Fruit fly (Drosophila melanogaster): Measurements from ENCODE around the gene HP1D3csd.

HP1D3csd gene

DNA sequence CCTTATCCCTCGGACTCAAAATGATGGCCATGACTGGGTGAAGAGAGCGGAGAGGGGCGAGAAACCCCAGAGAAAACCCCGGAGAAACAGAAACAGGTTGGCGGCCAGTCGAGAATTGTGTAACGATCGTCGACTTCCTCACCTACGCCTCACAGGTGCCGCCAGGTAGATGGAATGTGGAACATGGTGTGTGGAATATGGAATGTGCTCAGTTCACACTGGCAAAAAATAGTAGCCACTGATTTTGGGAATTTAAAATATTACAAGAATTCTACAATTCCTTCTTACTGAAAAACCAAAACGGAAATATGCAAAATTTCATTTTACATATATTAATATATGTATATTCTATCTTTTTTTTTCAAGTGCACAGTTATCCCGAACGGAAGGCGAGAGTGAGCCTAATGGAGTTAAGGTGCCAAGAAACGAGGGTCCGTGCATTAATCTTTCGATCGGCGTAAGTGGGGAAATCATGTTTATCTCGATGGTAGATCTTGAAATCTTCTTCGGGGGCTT, 34.0 kb upstream of the HP1D3csd start (continued):
- TF ChIP-seq vfl (GFP tag; optimal IDR thresholded peaks at IDR 0.05): peak; percentile 47
- no peak for TF ChIP-seq CHES-1-like (GFP tag; optimal IDR thresholded peaks at IDR 0.05)
- TF ChIP-seq Hsf (GFP tag; optimal IDR thresholded peaks at IDR 0.05): peak; percentile 54
- peak; percentile 15 for TF ChIP-seq CG8944 (GFP tag; optimal IDR thresholded peaks at IDR 0.05)
- no peak for TF ChIP-seq CG7963 (GFP tag; IDR thresholded peaks at IDR 0.05; ENCODE audit: partially characterized antibody)
- peak; percentile 68 for TF ChIP-seq NFAT (GFP tag; IDR thresholded peaks at IDR 0.05)
- peak; percentile 79 for TF ChIP-seq CG11247 (GFP tag; IDR thresholded peaks at IDR 0.05)
- TF ChIP-seq CG14050 (GFP tag; IDR thresholded peaks at IDR 0.05): peak; percentile 27; the same call in 1 of the 3 replicates
- TF ChIP-seq sna (GFP tag; IDR thresholded peaks at IDR 0.05; ENCODE audit: partially characterized antibody): no peak
- TF ChIP-seq Abd-B (GFP tag; optimal IDR thresholded peaks at IDR 0.05): peak; percentile 73
- peak; percentile 75 for TF ChIP-seq B-H1 (GFP tag; IDR thresholded peaks at IDR 0.05)
- TF ChIP-seq pb (GFP tag; optimal IDR thresholded peaks at IDR 0.05): no peak
- TF ChIP-seq dysf (GFP tag; IDR thresholded peaks at IDR 0.05): peak; percentile 82
- peak; percentile 35; the same call in 1 of the 2 replicates for TF ChIP-seq GATAe (GFP tag; conservative IDR thresholded peaks at IDR 0.05)
- no peak for TF ChIP-seq CG1832 (GFP tag; optimal IDR thresholded peaks at IDR 0.05)
- TF ChIP-seq p53 (GFP tag; optimal IDR thresholded peaks at IDR 0.05): no peak
- TF ChIP-seq TFAM (GFP tag; optimal IDR thresholded peaks at IDR 0.05): peak; percentile 50
- peak; percentile 85 for TF ChIP-seq D19A (tag; optimal IDR thresholded peaks at IDR 0.05)
- TF ChIP-seq CG4424 (GFP tag; optimal IDR thresholded peaks at IDR 0.05): peak; percentile 86
- TF ChIP-seq tll (GFP tag; optimal IDR thresholded peaks at IDR 0.05): no peak
- TF ChIP-seq tap (tag; optimal IDR thresholded peaks at IDR 0.05): peak; percentile 73
- TF ChIP-seq Eip74EF (GFP tag; optimal IDR thresholded peaks at IDR 0.05): peak in 1 of 2 experiments; percentile 68
- TF ChIP-seq CG12391 (tag; optimal IDR thresholded peaks at IDR 0.05): peak; percentile 89
- TF ChIP-seq E2f2 (GFP tag; IDR thresholded peaks at IDR 0.05): peak; percentile 38; the same call in 1 of the 2 replicates
- TF ChIP-seq CG2202 (tag; optimal IDR thresholded peaks at IDR 0.05): peak; percentile 90
- TF ChIP-seq Mad (GFP tag; optimal IDR thresholded peaks at IDR 0.05): peak; percentile 46
- peak; percentile 73 for TF ChIP-seq CG17359 (tag; optimal IDR thresholded peaks at IDR 0.05)
- peak; percentile 70 for TF ChIP-seq Ada2b (GFP tag; IDR thresholded peaks at IDR 0.05)
- TF ChIP-seq CG10979 (tag; optimal IDR thresholded peaks at IDR 0.05): peak; percentile 93
- peak; percentile 60 for TF ChIP-seq CG11085 (GFP tag; IDR thresholded peaks at IDR 0.05)
- peak; percentile 51 for TF ChIP-seq CG31388 (GFP tag; optimal IDR thresholded peaks at IDR 0.05)
- TF ChIP-seq CG4282 (GFP tag; optimal IDR thresholded peaks at IDR 0.05): no peak
- TF ChIP-seq Optix (GFP tag; IDR thresholded peaks at IDR 0.05): peak; percentile 51; the same call in 1 of the 3 replicates
- no peak for TF ChIP-seq hbn (GFP tag; IDR thresholded peaks at IDR 0.05; ENCODE audit: partially characterized antibody)
- TF ChIP-seq Gsc (GFP tag; IDR thresholded peaks at IDR 0.05): peak; percentile 51
- no peak for TF ChIP-seq CG17912 (GFP tag; optimal IDR thresholded peaks at IDR 0.05)
- peak; percentile 62 for TF ChIP-seq ind (GFP tag; optimal IDR thresholded peaks at IDR 0.05)
- TF ChIP-seq CG17829 (tag; optimal IDR thresholded peaks at IDR 0.05): peak; percentile 92
- peak; percentile 87 for TF ChIP-seq sd (tag; optimal IDR thresholded peaks at IDR 0.05)
- peak; percentile 73 for TF ChIP-seq HLH3B (GFP tag; IDR thresholded peaks at IDR 0.05)
- no peak for TF ChIP-seq mirr (GFP tag; optimal IDR thresholded peaks at IDR 0.05)
- TF ChIP-seq Hr51 (GFP tag; optimal IDR thresholded peaks at IDR 0.05): peak; percentile 59 to 64
- peak; percentile 4 for TF ChIP-seq Hand (GFP tag; optimal IDR thresholded peaks at IDR 0.05)
- peak; percentile 73 for TF ChIP-seq slbo (GFP tag; IDR thresholded peaks at IDR 0.05)
- peak; percentile 48 for TF ChIP-seq Fer2 (tag; optimal IDR thresholded peaks at IDR 0.05)
- no peak for TF ChIP-seq CG10321 (GFP tag; IDR thresholded peaks at IDR 0.05)
- TF ChIP-seq mld (GFP tag; IDR thresholded peaks at IDR 0.05; ENCODE audit: partially characterized antibody): no peak
- peak; percentile 15 for TF ChIP-seq exex (tag; optimal IDR thresholded peaks at IDR 0.05)
- TF ChIP-seq CG9932 (GFP tag; IDR thresholded peaks at IDR 0.05): peak; percentile 78
- TF ChIP-seq phol (tag; optimal IDR thresholded peaks at IDR 0.05): peak; percentile 87
